Fruit fly (Drosophila melanogaster): ENCODE measurements around the gene CG6865.

dm6 chr3L:18852223-18852622, 11.2 kb upstream of the CG6865 start:
- TF ChIP-seq CG34376 (GFP tag; optimal IDR thresholded peaks at IDR 0.05) (no peak), CG16863 (GFP tag; optimal IDR thresholded peaks at IDR 0.05) (no peak)
